Worm (Caenorhabditis elegans) whole organism, L4/young adult: ENCODE results near the gene srv-5.

Experiments used
- W03F9.2 ChIP-seq: fragments of 150-350 bp; optimal IDR thresholded peaks from 2 replicates; lab custom pipeline; 2014; ENCODE audit warnings: missing biosample characterization, missing genetic modification characterization
- him-1 ChIP-seq: sonication (generic microtip); optimal IDR thresholded peaks from 2 replicates; lab custom pipeline; 2016; ENCODE audit warnings: missing genotype, missing genetic modification reagents, missing genetic modification characterization, missing compliant biosample characterization

- TF ChIP-seq him-1 (tag; lab: Kevin White, UChicago) (no peak), W03F9.2 (no peak)
Observed at ce11 chrX:4274116-4274515, 22.0 kb downstream of the srv-5 start, which contains the start of gene mec-18.
